Fruit fly (Drosophila melanogaster) whole organism, embryonic: ENCODE data around the gene Slu7.

Experiments used
- Aef1 ChIP-seq: fragments of 200-800 bp; sonication (Bioruptor generic); IDR thresholded peaks from 3 replicates; pipeline ENCODE4 v1.3.6; 2022; ENCODE audit warnings: missing biosample characterization, missing genetic modification characterization
- B-H1 ChIP-seq: fragments of 200-800 bp; sonication (Bioruptor generic); IDR thresholded peaks from 3 replicates; pipeline ENCODE4 v1.3.6; 2022; ENCODE audit warnings: missing biosample characterization, missing genetic modification characterization
- Bdp1 ChIP-seq: fragments of 200-800 bp; sonication (Bioruptor generic); optimal IDR thresholded peaks from 3 replicates; lab custom pipeline; 2016; ENCODE audit warnings: missing biosample characterization, missing genetic modification characterization
- CG11456 ChIP-seq: fragments of 200-800 bp; sonication (Bioruptor generic); IDR thresholded peaks from 3 replicates; pipeline ENCODE4 v1.3.6; 2022; ENCODE audit warnings: missing biosample characterization, missing genetic modification characterization
- CG13123 ChIP-seq: fragments of 200-800 bp; sonication (Bioruptor generic); optimal IDR thresholded peaks from 2 replicates; lab custom pipeline; 2016; ENCODE audit warnings: missing biosample characterization, missing genetic modification characterization
- CG13287 ChIP-seq: fragments of 200-800 bp; sonication (Bioruptor generic); IDR thresholded peaks from 2 replicates; pipeline ENCODE4 v1.3.6; 2022; ENCODE audit warnings: missing biosample characterization, missing genetic modification characterization; ENCODE audit not compliant: partially characterized antibody
- CG15514 ChIP-seq: fragments of 200-800 bp; sonication (Bioruptor generic); optimal IDR thresholded peaks from 3 replicates; lab custom pipeline; 2017; ENCODE audit warnings: missing biosample characterization, missing genetic modification characterization, mild to moderate bottlenecking, moderate library complexity, missing genetic modification reagents
- CG18476 ChIP-seq: fragments of 200-800 bp; sonication (Bioruptor generic); optimal IDR thresholded peaks from 2 replicates; lab custom pipeline; 2016; ENCODE audit warnings: missing biosample characterization, mild to moderate bottlenecking, missing genetic modification characterization
- CG18599 ChIP-seq: fragments of 200-800 bp; sonication (Bioruptor generic); optimal IDR thresholded peaks from 3 replicates; lab custom pipeline; 2017; ENCODE audit warnings: missing biosample characterization, missing genetic modification characterization, mild to moderate bottlenecking, moderate library complexity, missing genetic modification reagents
- CG2120 ChIP-seq: fragments of 200-800 bp; sonication (Bioruptor generic); optimal IDR thresholded peaks from 3 replicates; lab custom pipeline; 2016; ENCODE audit warnings: missing biosample characterization, missing genetic modification characterization
- CG2202 ChIP-seq: fragments of 200-800 bp; sonication (Bioruptor generic); optimal IDR thresholded peaks from 2 replicates; lab custom pipeline; 2018; ENCODE audit warnings: missing biosample characterization, mild to moderate bottlenecking, missing genetic modification characterization
- CG31388 ChIP-seq: fragments of 200-800 bp; sonication (Bioruptor generic); optimal IDR thresholded peaks from 2 replicates; lab custom pipeline; 2016; ENCODE audit warnings: missing biosample characterization, missing genetic modification characterization
- CG3407 ChIP-seq: fragments of 200-800 bp; sonication (Bioruptor generic); optimal IDR thresholded peaks from 2 replicates; lab custom pipeline; 2018; ENCODE audit warnings: missing biosample characterization, mild to moderate bottlenecking, missing genetic modification characterization
- CG3847 ChIP-seq: fragments of 200-800 bp; sonication (Bioruptor generic); IDR thresholded peaks from 2 replicates; pipeline ENCODE4 v1.3.6; 2022; ENCODE audit warnings: missing biosample characterization, missing genetic modification characterization
- CG4854 ChIP-seq: fragments of 200-800 bp; sonication (Bioruptor generic); optimal IDR thresholded peaks from 2 replicates; lab custom pipeline; 2016; ENCODE audit warnings: missing biosample characterization, missing genetic modification characterization, inconsistent platforms
- CG5180 ChIP-seq: fragments of 200-800 bp; sonication (Bioruptor generic); optimal IDR thresholded peaks from 3 replicates; lab custom pipeline; 2017; ENCODE audit warnings: missing biosample characterization, missing genetic modification characterization, mild to moderate bottlenecking, moderate library complexity, missing genetic modification reagents
- CG6175 ChIP-seq: fragments of 200-800 bp; sonication (Bioruptor generic); IDR thresholded peaks from 3 replicates; pipeline ENCODE4 v1.3.6; 2022; ENCODE audit warnings: missing biosample characterization, missing genetic modification characterization
- CG6813 ChIP-seq: fragments of 200-800 bp; sonication (Bioruptor generic); optimal IDR thresholded peaks from 2 replicates; lab custom pipeline; 2017; ENCODE audit warnings: missing biosample characterization, missing genetic modification characterization, mild to moderate bottlenecking, moderate library complexity, missing genetic modification reagents
- CG8944 ChIP-seq: fragments of 200-800 bp; sonication (Bioruptor generic); optimal IDR thresholded peaks from 3 replicates; lab custom pipeline; 2016; ENCODE audit warnings: missing biosample characterization, missing genetic modification characterization
- CG9215 ChIP-seq: fragments of 200-800 bp; sonication (Bioruptor generic); IDR thresholded peaks from 2 replicates; pipeline ENCODE4 v1.3.6; 2022; ENCODE audit warnings: missing biosample characterization, missing genetic modification characterization
- CG9797 ChIP-seq: fragments of 200-800 bp; sonication (Bioruptor generic); optimal IDR thresholded peaks from 3 replicates; lab custom pipeline; 2018; ENCODE audit warnings: missing biosample characterization, mild to moderate bottlenecking, missing genetic modification characterization
- Dbx ChIP-seq: fragments of 200-800 bp; sonication (Bioruptor generic); IDR thresholded peaks from 3 replicates; pipeline ENCODE4 v1.3.6; 2022; ENCODE audit warnings: missing biosample characterization, missing genetic modification characterization
- Dfd ChIP-seq, 2 experiments: fragments of >200 bp; optimal IDR thresholded peaks; 2 replicates each; lab custom pipeline; 2017; ENCODE audit warnings: missing biosample characterization in 2 of 2, missing genetic modification characterization in 2 of 2
- Dll ChIP-seq: fragments of 200-800 bp; sonication (Bioruptor generic); IDR thresholded peaks from 4 replicates; pipeline ENCODE4 v1.3.6; 2022; ENCODE audit warnings: missing biosample characterization, missing genetic modification characterization; ENCODE audit not compliant: partially characterized antibody
- HLH3B ChIP-seq: fragments of 200-800 bp; sonication (Bioruptor generic); IDR thresholded peaks from 2 replicates; pipeline ENCODE4 v1.3.6; 2022; ENCODE audit warnings: missing biosample characterization, missing genetic modification characterization
- Myb ChIP-seq: fragments of 200-800 bp; sonication (Bioruptor generic); optimal IDR thresholded peaks from 2 replicates; lab custom pipeline; 2016; ENCODE audit warnings: missing biosample characterization, missing genetic modification characterization
- Nf-YA ChIP-seq: fragments of 200-800 bp; sonication (Bioruptor generic); IDR thresholded peaks from 2 replicates; pipeline ENCODE4 v1.3.6; 2022; ENCODE audit warnings: missing biosample characterization, missing genetic modification characterization
- Rx ChIP-seq: fragments of 200-800 bp; sonication (Bioruptor generic); IDR thresholded peaks from 2 replicates; pipeline ENCODE4 v1.3.6; 2022; ENCODE audit warnings: missing biosample characterization, missing genetic modification characterization
- Xrp1 ChIP-seq: fragments of 200-800 bp; sonication (Bioruptor generic); IDR thresholded peaks from 2 replicates; pipeline ENCODE4 v1.3.6; 2022; ENCODE audit warnings: missing biosample characterization, missing genetic modification characterization
- ato ChIP-seq: fragments of 200-800 bp; sonication (Bioruptor generic); IDR thresholded peaks from 2 replicates; pipeline ENCODE4 v1.3.6; 2022; ENCODE audit warnings: missing biosample characterization, missing genetic modification characterization; ENCODE audit not compliant: partially characterized antibody
- cato ChIP-seq: fragments of 200-800 bp; sonication (Bioruptor generic); optimal IDR thresholded peaks from 2 replicates; lab custom pipeline; 2016; ENCODE audit warnings: missing biosample characterization, missing genetic modification characterization, borderline replicate concordance
- chn ChIP-seq: fragments of 200-800 bp; sonication (Bioruptor generic); optimal IDR thresholded peaks from 2 replicates; lab custom pipeline; 2016; ENCODE audit warnings: missing biosample characterization, missing genetic modification characterization
- danr ChIP-seq: fragments of 200-800 bp; sonication (Bioruptor generic); IDR thresholded peaks from 2 replicates; pipeline ENCODE4 v1.3.6; 2022; ENCODE audit warnings: missing biosample characterization, missing genetic modification characterization
- disco-r ChIP-seq: fragments of 200-800 bp; sonication (Bioruptor generic); optimal IDR thresholded peaks from 2 replicates; lab custom pipeline; 2016; ENCODE audit warnings: missing biosample characterization, missing genetic modification characterization
- ems ChIP-seq: fragments of 200-800 bp; sonication (Bioruptor generic); optimal IDR thresholded peaks from 3 replicates; lab custom pipeline; 2016; ENCODE audit warnings: missing biosample characterization, missing genetic modification characterization
- fd102C ChIP-seq: fragments of 200-800 bp; sonication (Bioruptor generic); optimal IDR thresholded peaks from 2 replicates; lab custom pipeline; 2018; ENCODE audit warnings: missing biosample characterization, mild to moderate bottlenecking, missing genetic modification characterization, moderate library complexity
- lola ChIP-seq, 3 experiments: fragments of >200 bp in 2 of 3; fragments of 200-800 bp in 1 of 3; sonication (Bioruptor generic) in 1 of 3; optimal IDR thresholded peaks; 2 replicates each; lab custom pipeline; 2017 to 2019; ENCODE audit warnings: missing biosample characterization in 3 of 3, missing genetic modification characterization in 3 of 3, mild to moderate bottlenecking in 1 of 3, moderate library complexity in 1 of 3
- nerfin-2 ChIP-seq: fragments of 200-800 bp; sonication (Bioruptor generic); IDR thresholded peaks from 2 replicates; pipeline ENCODE4 v1.3.6; 2022; ENCODE audit warnings: missing biosample characterization, missing genetic modification characterization; ENCODE audit not compliant: partially characterized antibody
- peb ChIP-seq: fragments of 200-800 bp; sonication (Bioruptor generic); IDR thresholded peaks from 2 replicates; pipeline ENCODE4 v1.3.6; 2022; ENCODE audit warnings: missing biosample characterization, missing genetic modification characterization
- prd ChIP-seq, 3 experiments: fragments of >200 bp in 2 of 3; fragments of 200-800 bp in 1 of 3; sonication (Bioruptor generic) in 1 of 3; optimal IDR thresholded peaks in 2 of 3; IDR thresholded peaks in 1 of 3; 2 replicates in 2 of 3; 3 replicates in 1 of 3; pipeline versions ENCODE4 v1.3.6 to Lab custom; 2017 to 2022; ENCODE audit warnings: missing biosample characterization in 1 of 3, missing genetic modification characterization in 1 of 3
- pum ChIP-seq: fragments of 200-800 bp; sonication (Bioruptor generic); optimal IDR thresholded peaks from 2 replicates; lab custom pipeline; 2016; ENCODE audit warnings: missing biosample characterization, missing genetic modification characterization
- row ChIP-seq: fragments of 200-800 bp; sonication (Bioruptor generic); IDR thresholded peaks from 3 replicates; pipeline ENCODE4 v1.3.6; 2022; ENCODE audit warnings: missing biosample characterization, missing genetic modification characterization
- sd ChIP-seq: fragments of 200-800 bp; sonication (Bioruptor generic); optimal IDR thresholded peaks from 3 replicates; lab custom pipeline; 2018; ENCODE audit warnings: missing biosample characterization, mild to moderate bottlenecking, missing genetic modification characterization, moderate library complexity
- so ChIP-seq: fragments of 200-800 bp; sonication (Bioruptor generic); IDR thresholded peaks from 3 replicates; pipeline ENCODE4 v1.3.6; 2022; ENCODE audit warnings: missing biosample characterization, missing genetic modification characterization
- sqz ChIP-seq: fragments of 200-800 bp; sonication (Bioruptor generic); optimal IDR thresholded peaks from 3 replicates; lab custom pipeline; 2018; ENCODE audit warnings: missing biosample characterization, mild to moderate bottlenecking, missing genetic modification characterization
- stwl ChIP-seq: fragments of 200-800 bp; sonication (Bioruptor generic); optimal IDR thresholded peaks from 3 replicates; lab custom pipeline; 2018; ENCODE audit warnings: missing biosample characterization, mild to moderate bottlenecking, missing genetic modification characterization, moderate library complexity
- tap ChIP-seq: fragments of 200-800 bp; optimal IDR thresholded peaks from 3 replicates; lab custom pipeline; 2019; ENCODE audit warnings: missing biosample characterization, mild to moderate bottlenecking, missing genetic modification characterization, moderate library complexity
- tll ChIP-seq, 2 experiments: fragments of 200-800 bp in 1 of 2; fragments of >200 bp in 1 of 2; sonication (Bioruptor generic) in 1 of 2; optimal IDR thresholded peaks; 2 replicates each; lab custom pipeline; 2017 to 2019; ENCODE audit warnings: missing biosample characterization in 2 of 2, missing genetic modification characterization in 2 of 2, mild to moderate bottlenecking in 1 of 2, moderate library complexity in 1 of 2
- wor ChIP-seq: fragments of 200-800 bp; sonication (Bioruptor generic); IDR thresholded peaks from 2 replicates; pipeline ENCODE4 v1.3.6; 2022; ENCODE audit warnings: missing biosample characterization, missing genetic modification characterization

Gene Slu7

DNA sequence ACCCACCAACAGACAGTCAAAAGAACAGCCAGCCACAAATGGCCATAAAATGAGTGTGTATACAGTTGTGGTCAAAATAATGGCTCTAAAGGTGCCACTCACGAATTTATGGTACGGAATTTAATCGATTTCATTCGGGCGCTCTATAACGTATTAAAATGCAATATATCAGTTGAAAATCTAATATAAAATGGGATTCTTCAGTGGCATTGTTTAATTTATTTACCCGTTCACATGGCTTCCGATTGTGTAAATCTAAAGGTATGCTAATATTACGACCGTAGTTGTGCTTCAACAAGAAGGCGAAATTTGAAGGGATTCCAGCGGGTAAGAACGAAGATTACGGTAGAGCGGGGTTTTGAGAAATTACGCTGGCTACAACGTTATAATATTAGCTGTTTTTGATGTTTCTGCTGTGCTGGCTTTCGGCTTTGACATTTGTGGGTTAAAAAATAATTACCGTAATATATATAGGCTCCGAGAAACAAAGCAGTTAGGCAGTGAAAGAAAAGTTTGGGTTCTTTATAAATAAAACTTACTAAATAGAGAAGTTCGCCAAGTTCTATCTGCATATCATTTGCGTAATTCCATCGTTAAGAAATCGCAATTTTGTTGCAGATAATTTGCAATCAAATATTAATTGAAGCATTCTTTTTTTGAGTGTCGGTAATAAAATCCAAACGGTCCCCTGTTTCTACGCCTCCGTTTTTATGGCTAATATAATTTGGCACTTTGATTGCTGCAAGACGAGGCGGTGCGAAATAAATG, 36.9 kb upstream of the Slu7 start (continued):
- TF ChIP-seq CG5180 (GFP tag; lab: Kevin White, UChicago) (no peak), CG15514 (GFP tag; lab: Kevin White, UChicago) (no peak), row (GFP tag; lab: Robert Waterston, UW) (peak; percentile 24; the same call in 1 of the 3 replicates), wor (no peak), CG2120 (GFP tag; lab: Kevin White, UChicago) (peak; percentile 47), CG9215 (GFP tag; lab: Robert Waterston, UW) (no peak), Bdp1 (GFP tag; lab: Kevin White, UChicago) (no peak), CG3847 (GFP tag; lab: Robert Waterston, UW) (no peak), sqz (no peak), chn (GFP tag; lab: Kevin White, UChicago) (no peak), CG2202 (tag; lab: Kevin White, UChicago) (no peak), Dbx (GFP tag; lab: Robert Waterston, UW) (no peak), CG13287 (GFP tag; lab: Robert Waterston, UW) (no peak), CG6813 (no peak), CG8944 (GFP tag; lab: Kevin White, UChicago) (no peak), danr (GFP tag; lab: Robert Waterston, UW) (no peak), CG6175 (GFP tag; lab: Robert Waterston, UW) (no peak), CG31388 (GFP tag; lab: Kevin White, UChicago) (no peak), CG11456 (GFP tag; lab: Robert Waterston, UW) (no peak), pum (GFP tag; lab: Kevin White, UChicago) (no peak), CG18599 (peak; percentile 73), lola (GFP tag; optimal IDR thresholded peaks at IDR 0.05; lab: Kevin White, UChicago) (no peak), HLH3B (GFP tag; lab: Robert Waterston, UW) (no peak), Xrp1 (GFP tag; lab: Robert Waterston, UW) (peak; percentile 21; the same call in 1 of the 2 replicates), Myb (GFP tag; lab: Kevin White, UChicago) (no peak), B-H1 (GFP tag; lab: Robert Waterston, UW) (no peak), CG13123 (GFP tag; lab: Kevin White, UChicago) (no peak), ato (no peak), stwl (tag; lab: Kevin White, UChicago) (no peak), Dll (GFP tag; lab: Robert Waterston, UW) (no peak), CG4854 (GFP tag; lab: Kevin White, UChicago) (no peak), peb (GFP tag; lab: Robert Waterston, UW) (no peak), so (GFP tag; lab: Robert Waterston, UW) (no peak), disco-r (GFP tag; lab: Kevin White, UChicago) (no peak), nerfin-2 (GFP tag; lab: Robert Waterston, UW) (no peak), prd (optimal IDR thresholded peaks at IDR 0.05; lab: Kevin White, UChicago) (no peak), prd (GFP tag; IDR thresholded peaks at IDR 0.05; lab: Robert Waterston, UW) (0 out of 3 replicates have a peak, but pooled peaks have one; percentile 23), tap (tag; lab: Kevin White, UChicago) (no peak), cato (GFP tag; lab: Kevin White, UChicago) (no peak), fd102C (GFP tag; lab: Kevin White, UChicago) (no peak), CG3407 (GFP tag; lab: Kevin White, UChicago) (no peak), CG9797 (GFP tag; lab: Kevin White, UChicago) (no peak), sd (tag; lab: Kevin White, UChicago) (peak; percentile 12), Dfd (GFP tag; optimal IDR thresholded peaks at IDR 0.05; lab: Kevin White, UChicago) (no peak), Rx (GFP tag; lab: Robert Waterston, UW) (no peak), tll (GFP tag; optimal IDR thresholded peaks at IDR 0.05; lab: Kevin White, UChicago) (no peak), Aef1 (no peak), Nf-YA (GFP tag; lab: Robert Waterston, UW) (no peak), CG18476 (GFP tag; lab: Kevin White, UChicago) (no peak), ems (GFP tag; lab: Kevin White, UChicago) (no peak)
